Fruit fly (Drosophila melanogaster) whole organism: ENCODE results near the gene CG13114.

Experiments used
- CG8478 ChIP-seq: fragments of >200 bp; optimal IDR thresholded peaks from 2 replicates; lab custom pipeline; 2018; ENCODE audit warnings: inconsistent platforms
- psq ChIP-seq: fragments of >200 bp; optimal IDR thresholded peaks from 2 replicates; lab custom pipeline; 2017

- TF ChIP-seq psq (no peak), CG8478 (lab: Kevin White, UChicago) (no peak)
Observed at dm6 chr2L:9560045-9560587, 14.5 kb downstream of the CG13114 start.
